Worm (Caenorhabditis elegans): ENCODE results near the gene srz-97.

srz-97 gene

DNA sequence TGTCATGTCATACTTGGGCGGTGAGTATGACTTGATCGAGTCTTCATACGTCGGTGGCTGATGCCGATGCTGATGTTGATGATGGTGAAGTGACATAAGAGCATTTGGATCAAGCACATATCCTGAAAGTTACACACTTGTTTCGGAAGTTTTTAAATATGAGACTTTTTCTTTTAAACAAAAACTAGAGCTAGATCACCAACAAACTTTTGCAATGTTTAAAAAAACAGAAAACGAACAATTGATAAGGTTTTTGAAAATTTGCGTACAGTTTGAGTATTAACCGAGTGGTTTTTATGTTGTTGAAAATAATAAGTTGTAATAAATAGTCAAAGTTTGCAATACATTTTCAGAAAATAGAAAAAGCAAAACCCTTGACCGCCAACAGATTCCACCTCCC, 16.5 kb upstream of the srz-97 start, which contains the start of gene R02D5.4:
Gene R02D5.4 (minus strand): TSS at position 101 of the 400 bp plus-strand sequence.
- no peak for TF ChIP-seq lin-26 (GFP tag; IDR thresholded peaks at IDR 0.05)

DNA sequence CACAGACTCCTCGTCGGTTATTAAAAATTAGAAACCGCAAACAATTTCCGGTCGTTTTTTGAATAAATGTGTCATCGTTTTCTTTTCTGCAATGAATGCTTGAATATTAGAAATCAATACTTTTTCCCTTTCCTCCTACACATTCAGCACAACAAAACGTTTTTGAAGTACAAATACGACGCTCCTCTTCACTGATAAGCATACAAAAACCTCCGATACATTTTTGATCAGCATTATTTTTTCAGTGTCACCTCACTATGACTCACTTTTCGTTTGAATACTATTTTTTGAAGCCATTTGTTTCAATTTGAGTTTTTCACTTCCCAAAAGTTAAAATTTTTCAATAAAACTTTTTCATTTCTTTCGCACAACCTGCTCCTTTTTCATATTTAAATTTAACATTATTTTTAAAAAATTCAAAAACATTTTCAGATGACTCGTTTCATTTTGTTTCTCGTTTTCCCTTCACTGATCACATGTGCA, 14.7 kb upstream of the srz-97 start, which contains the start of gene R02D5.3:
Gene R02D5.3 (plus strand): TSS at position 433 of the 483 bp plus-strand sequence.
- TF ChIP-seq nhr-80 (tag; optimal IDR thresholded peaks at IDR 0.05): peak; percentile 58
- no peak for TF ChIP-seq ceh-27 (GFP tag; optimal IDR thresholded peaks at IDR 0.05)

ce11 chrV:14481987-14482386, 13.9 kb upstream of the srz-97 start, which contains the start of gene R02D5.10:
TSS of gene R02D5.10 (plus strand) at chrV:14482287.
- no peak for TF ChIP-seq tbp1 (GFP tag; optimal IDR thresholded peaks at IDR 0.05)
- no peak for TF ChIP-seq pha-4 (tag; optimal IDR thresholded peaks at IDR 0.05)
- TF ChIP-seq cebp-1 (GFP tag; IDR thresholded peaks at IDR 0.05): no peak
- no peak for TF ChIP-seq cebp-1 (tag; optimal IDR thresholded peaks at IDR 0.05)
- TF ChIP-seq die-1 (tag; optimal IDR thresholded peaks at IDR 0.05): no peak
- no peak for TF ChIP-seq F23B12.7 (tag; optimal IDR thresholded peaks at IDR 0.05; ENCODE audit: insufficient read depth)

DNA sequence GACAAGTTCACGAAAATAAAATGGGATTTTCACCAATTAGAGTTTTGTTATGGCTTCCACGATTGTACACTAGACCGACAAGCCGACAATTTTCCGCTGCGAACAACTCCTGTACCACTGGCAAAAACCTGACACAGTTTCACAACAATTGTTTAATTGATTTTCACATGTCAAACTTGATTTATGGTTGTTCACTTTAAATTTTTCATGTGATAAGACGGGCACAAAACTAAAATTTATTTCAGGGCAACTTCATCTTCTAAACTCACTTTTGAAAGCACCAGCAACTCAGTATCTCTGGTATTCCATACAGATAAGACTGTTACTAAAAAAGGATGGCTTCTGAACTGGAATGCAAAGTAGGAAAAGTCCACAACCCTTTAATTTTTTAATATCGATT, 13.4 kb upstream of the srz-97 start, which contains the start of gene R02D5.7:
Gene R02D5.7 (minus strand): TSS at position 101 of the 400 bp plus-strand sequence.
- no peak for TF ChIP-seq B0035.1 (tag; optimal IDR thresholded peaks at IDR 0.05)
- peak; percentile 20 for TF ChIP-seq nhr-80 (tag; optimal IDR thresholded peaks at IDR 0.05)
- no peak for TF ChIP-seq madf-8 (GFP tag; conservative IDR thresholded peaks at IDR 0.05)

- TF ChIP-seq repo-1 (tag; optimal IDR thresholded peaks at IDR 0.05): no peak
- no peak for TF ChIP-seq egl-18 (GFP tag; IDR thresholded peaks at IDR 0.05)
- peak; percentile 51; the same call in 1 of the 2 replicates for TF ChIP-seq egrh-3 (GFP tag; IDR thresholded peaks at IDR 0.05)
- TF ChIP-seq ama-1 (optimal IDR thresholded peaks at IDR 0.05): no peak
- TF ChIP-seq ama-1 (GFP tag; optimal IDR thresholded peaks at IDR 0.05): no peak
- no peak for TF ChIP-seq snpc-1.3 (tag; optimal IDR thresholded peaks at IDR 0.05; ENCODE audit: insufficient read depth)
Observed at ce11 chrV:14480533-14480932, 12.5 kb upstream of the srz-97 start.

- TF ChIP-seq aptf-3 (GFP tag; IDR thresholded peaks at IDR 0.05) (no peak), unc-130 (GFP tag; optimal IDR thresholded peaks at IDR 0.05) (no peak), lsy-27 (tag; optimal IDR thresholded peaks at IDR 0.05; ENCODE audit: borderline replicate concordance, insufficient read depth) (no peak), snpc-1.1 (tag; optimal IDR thresholded peaks at IDR 0.05; ENCODE audit: insufficient read depth) (no peak), somi-1 (GFP tag; optimal IDR thresholded peaks at IDR 0.05) (no peak), dpl-1 (GFP tag; optimal IDR thresholded peaks at IDR 0.05) (no peak), zfh-2 (GFP tag; conservative IDR thresholded peaks at IDR 0.05) (no peak), nfya-1 (tag; optimal IDR thresholded peaks at IDR 0.05; ENCODE audit: borderline replicate concordance, insufficient read depth) (no peak), nhr-179 (tag; optimal IDR thresholded peaks at IDR 0.05) (no peak), K12H6.12 (tag; optimal IDR thresholded peaks at IDR 0.05) (no peak), ceh-58 (GFP tag; IDR thresholded peaks at IDR 0.05) (no peak), Y79H2A.3 (GFP tag; conservative IDR thresholded peaks at IDR 0.05) (no peak), F55B11.4 (tag; optimal IDR thresholded peaks at IDR 0.05; ENCODE audit: borderline replicate concordance, insufficient read depth) (no peak), ccch-3 (GFP tag; optimal IDR thresholded peaks at IDR 0.05) (no peak), F10E7.11 (tag; optimal IDR thresholded peaks at IDR 0.05) (no peak), madf-10 (tag; optimal IDR thresholded peaks at IDR 0.05) (no peak), B0336.3 (GFP tag; IDR thresholded peaks at IDR 0.05) (no peak), lin-40 (tag; optimal IDR thresholded peaks at IDR 0.05) (no peak)
Observed at ce11 chrV:14478979-14479378, 10.9 kb upstream of the srz-97 start, which contains the start of gene clec-55. TSS of gene clec-55 (plus strand) at chrV:14479279.
